Worm (Caenorhabditis elegans) whole organism, L1 larva: ENCODE results near the gene spc-2.

Experiments
- C34B4.2 ChIP-seq: sonication (generic microtip); optimal IDR thresholded peaks from 2 replicates; lab custom pipeline; 2017; ENCODE audit warnings: mild to moderate bottlenecking, missing genetic modification characterization, missing compliant biosample characterization
- F16B12.6 ChIP-seq: fragments of 150-350 bp; optimal IDR thresholded peaks from 2 replicates; lab custom pipeline; 2014; ENCODE audit warnings: missing biosample characterization, missing genetic modification characterization
- aly-2 ChIP-seq: fragments of 150-350 bp; optimal IDR thresholded peaks from 2 replicates; lab custom pipeline; 2014; ENCODE audit warnings: missing biosample characterization, missing genetic modification characterization
- ama-1 ChIP-seq: fragments of 150-350 bp; optimal IDR thresholded peaks from 2 replicates; lab custom pipeline; 2014
- blmp-1 ChIP-seq: fragments of 150-350 bp; optimal IDR thresholded peaks from 2 replicates; lab custom pipeline; 2014; ENCODE audit warnings: missing biosample characterization, missing genetic modification characterization
- ceh-88 ChIP-seq: fragments of 200-800 bp; sonication (Bioruptor generic); IDR thresholded peaks from 2 replicates; pipeline ENCODE4 v1.3.6; 2022; ENCODE audit warnings: missing genetic modification characterization, missing compliant biosample characterization
- ces-1 ChIP-seq: fragments of 150-350 bp; optimal IDR thresholded peaks from 2 replicates; lab custom pipeline; 2014; ENCODE audit warnings: missing biosample characterization, missing genetic modification reagents, missing genetic modification characterization
- efl-1 ChIP-seq, 4 experiments: fragments of 150-350 bp; optimal IDR thresholded peaks in 3 of 4; peaks in 1 of 4; 1 replicate in 1 of 4; 2 replicates in 3 of 4; lab custom pipeline; 2014; ENCODE audit warnings: missing biosample characterization in 2 of 4, missing genetic modification characterization in 2 of 4, missing genetic modification reagents in 2 of 4
- egl-13 ChIP-seq: sonication (generic microtip); optimal IDR thresholded peaks from 2 replicates; lab custom pipeline; 2016; ENCODE audit warnings: missing genotype, missing genetic modification reagents, missing genetic modification characterization, missing compliant biosample characterization
- elt-2 ChIP-seq: sonication (generic microtip); optimal IDR thresholded peaks from 2 replicates; lab custom pipeline; 2016; ENCODE audit warnings: missing genetic modification characterization, mild to moderate bottlenecking, inconsistent platforms, missing compliant biosample characterization, missing genetic modification reagents
- fkh-10 ChIP-seq: sonication (generic microtip); optimal IDR thresholded peaks from 2 replicates; lab custom pipeline; 2017; ENCODE audit warnings: missing biosample characterization, missing genetic modification reagents, missing genetic modification characterization
- fkh-8 ChIP-seq: sonication (generic microtip); optimal IDR thresholded peaks from 2 replicates; lab custom pipeline; 2016; ENCODE audit warnings: mild to moderate bottlenecking, missing genetic modification characterization, missing compliant biosample characterization
- fos-1 ChIP-seq: fragments of 150-350 bp; optimal IDR thresholded peaks from 2 replicates; lab custom pipeline; 2014; ENCODE audit warnings: missing biosample characterization, missing genetic modification characterization
- hpl-2 ChIP-seq: fragments of 150-350 bp; optimal IDR thresholded peaks from 2 replicates; lab custom pipeline; 2014; ENCODE audit warnings: missing biosample characterization, missing genetic modification reagents, missing genetic modification characterization
- isw-1 ChIP-seq: fragments of 200-800 bp; sonication (Bioruptor generic); IDR thresholded peaks from 2 replicates; pipeline ENCODE4 v1.3.6; 2022; ENCODE audit warnings: missing genetic modification characterization, missing compliant biosample characterization
- jun-1 ChIP-seq: fragments of 150-350 bp; optimal IDR thresholded peaks from 2 replicates; lab custom pipeline; 2014; ENCODE audit warnings: missing biosample characterization, missing genetic modification reagents, missing genetic modification characterization
- lin-14 ChIP-seq: fragments of 200-800 bp; sonication (Bioruptor generic); optimal IDR thresholded peaks from 2 replicates; lab custom pipeline; 2018; ENCODE audit warnings: mild to moderate bottlenecking, missing genetic modification characterization, moderate library complexity, missing compliant biosample characterization
- lin-35 ChIP-seq, 2 experiments: fragments of 150-350 bp; optimal IDR thresholded peaks; 2 replicates each; lab custom pipeline; 2014; ENCODE audit warnings: missing biosample characterization in 2 of 2, missing genetic modification characterization in 2 of 2, missing genetic modification reagents in 2 of 2
- lsy-2 ChIP-seq, 2 experiments: fragments of 150-350 bp; optimal IDR thresholded peaks; 2 replicates each; lab custom pipeline; 2014; ENCODE audit warnings: missing biosample characterization in 2 of 2, missing genetic modification characterization in 2 of 2
- mdl-1 ChIP-seq, 2 experiments: fragments of 150-350 bp; optimal IDR thresholded peaks; 2 replicates each; lab custom pipeline; 2014 to 2017; ENCODE audit warnings: missing biosample characterization in 2 of 2, missing genetic modification characterization in 2 of 2, inconsistent platforms in 1 of 2
- mep-1 ChIP-seq: fragments of 150-350 bp; optimal IDR thresholded peaks from 2 replicates; lab custom pipeline; 2014; ENCODE audit warnings: missing biosample characterization, missing genetic modification characterization
- nhr-237 ChIP-seq: fragments of 150-350 bp; optimal IDR thresholded peaks from 2 replicates; lab custom pipeline; 2014; ENCODE audit warnings: missing biosample characterization, missing genetic modification characterization
- nhr-47 ChIP-seq: sonication (generic microtip); optimal IDR thresholded peaks from 2 replicates; lab custom pipeline; 2016; ENCODE audit warnings: mild to moderate bottlenecking, missing genetic modification characterization, moderate library complexity, missing compliant biosample characterization
- nhr-71 ChIP-seq: sonication (generic microtip); optimal IDR thresholded peaks from 2 replicates; lab custom pipeline; 2016; ENCODE audit warnings: mild to moderate bottlenecking, missing genetic modification characterization, moderate library complexity, missing compliant biosample characterization
- nhr-84 ChIP-seq: sonication (generic microtip); optimal IDR thresholded peaks from 2 replicates; lab custom pipeline; 2017; ENCODE audit warnings: missing biosample characterization, missing genetic modification characterization
- nhr-90 ChIP-seq: sonication (generic microtip); optimal IDR thresholded peaks from 2 replicates; lab custom pipeline; 2016; ENCODE audit warnings: mild to moderate bottlenecking, missing genetic modification characterization, missing compliant biosample characterization; ENCODE audit not compliant: poor library complexity
- pag-3 ChIP-seq: sonication (generic microtip); optimal IDR thresholded peaks from 2 replicates; lab custom pipeline; 2017; ENCODE audit warnings: missing genetic modification characterization, mild to moderate bottlenecking, missing compliant biosample characterization, antibody characterized with exemption, borderline replicate concordance; ENCODE audit not compliant: insufficient read depth
- snu-23 ChIP-seq: sonication (generic microtip); optimal IDR thresholded peaks from 2 replicates; lab custom pipeline; 2016; ENCODE audit warnings: missing genetic modification characterization, missing compliant biosample characterization
- sox-4 ChIP-seq: sonication (generic microtip); optimal IDR thresholded peaks from 2 replicates; lab custom pipeline; 2016; ENCODE audit warnings: missing genetic modification characterization, missing compliant biosample characterization
- sptf-1 ChIP-seq: fragments of 150-350 bp; optimal IDR thresholded peaks from 2 replicates; lab custom pipeline; 2014; ENCODE audit warnings: missing biosample characterization, missing genetic modification characterization
- sup-37 ChIP-seq: fragments of 200-800 bp; sonication (Bioruptor generic); optimal IDR thresholded peaks from 2 replicates; lab custom pipeline; 2018; ENCODE audit warnings: mild to moderate bottlenecking, missing genetic modification characterization, missing compliant biosample characterization
- swsn-7 ChIP-seq: sonication (generic microtip); optimal IDR thresholded peaks from 2 replicates; lab custom pipeline; 2016; ENCODE audit warnings: missing genetic modification characterization, missing compliant biosample characterization
- tbx-2 ChIP-seq: sonication (generic microtip); optimal IDR thresholded peaks from 2 replicates; lab custom pipeline; 2016; ENCODE audit warnings: missing genetic modification characterization, missing compliant biosample characterization
- tlp-1 ChIP-seq: fragments of 150-350 bp; optimal IDR thresholded peaks from 2 replicates; lab custom pipeline; 2014; ENCODE audit warnings: missing biosample characterization, missing genetic modification characterization
- unc-86 ChIP-seq: sonication (generic microtip); optimal IDR thresholded peaks from 2 replicates; lab custom pipeline; 2016; ENCODE audit warnings: missing genetic modification characterization, missing compliant biosample characterization
- xbp-1 ChIP-seq: sonication (generic microtip); optimal IDR thresholded peaks from 2 replicates; lab custom pipeline; 2016; ENCODE audit warnings: missing genetic modification characterization, missing compliant biosample characterization
- zag-1 ChIP-seq: fragments of 150-350 bp; optimal IDR thresholded peaks from 2 replicates; lab custom pipeline; 2014; ENCODE audit warnings: missing biosample characterization, missing genetic modification characterization
- zip-4 ChIP-seq: fragments of 200-800 bp; sonication (Bioruptor generic); optimal IDR thresholded peaks from 2 replicates; lab custom pipeline; 2018; ENCODE audit warnings: mild to moderate bottlenecking, missing genetic modification characterization, moderate library complexity, missing compliant biosample characterization
- ztf-11 ChIP-seq, 2 experiments: sonication (generic microtip); optimal IDR thresholded peaks; 2 replicates each; lab custom pipeline; 2016 to 2017; ENCODE audit warnings: missing genetic modification characterization in 2 of 2, missing biosample characterization in 1 of 2, missing compliant biosample characterization in 1 of 2

The spc-2 gene

DNA sequence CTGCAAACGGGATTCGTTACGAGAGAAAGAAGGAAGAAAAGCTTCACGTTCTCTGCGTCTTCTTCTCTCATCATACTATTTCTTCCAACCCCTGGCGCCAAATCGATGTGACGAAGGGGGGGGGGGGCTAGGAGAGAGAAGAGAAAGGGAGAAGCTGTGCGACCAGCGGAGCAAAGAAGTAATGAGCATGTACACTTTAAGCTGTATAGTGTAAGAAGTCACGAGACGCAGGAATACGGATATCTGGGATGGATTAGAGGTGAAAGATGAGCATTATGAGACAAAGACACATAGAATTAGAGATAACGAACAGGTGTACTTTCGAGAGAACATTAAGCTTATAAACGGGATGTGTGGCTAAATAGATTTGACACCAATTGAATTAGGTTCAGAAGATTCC, 20.1 kb downstream of the spc-2 start (continued):
- TF ChIP-seq nhr-71 (tag; lab: Kevin White, UChicago) (peak; percentile 76), lin-35 (GFP tag; optimal IDR thresholded peaks at IDR 0.05; lab: Kevin White, UChicago) (peak in 1 of 2 experiments; percentile 51), ztf-11 (tag; optimal IDR thresholded peaks at IDR 0.05; lab: Kevin White, UChicago) (no peak), mep-1 (tag; lab: Kevin White, UChicago) (peak; percentile 26), isw-1 (GFP tag; lab: Robert Waterston, UW) (peak; percentile 31), C34B4.2 (tag; lab: Kevin White, UChicago) (no peak), ceh-88 (GFP tag; lab: Robert Waterston, UW) (no peak), fos-1 (tag; lab: Kevin White, UChicago) (no peak), swsn-7 (peak; percentile 56), ama-1 (no peak), xbp-1 (tag; lab: Kevin White, UChicago) (peak; percentile 3)

DNA sequence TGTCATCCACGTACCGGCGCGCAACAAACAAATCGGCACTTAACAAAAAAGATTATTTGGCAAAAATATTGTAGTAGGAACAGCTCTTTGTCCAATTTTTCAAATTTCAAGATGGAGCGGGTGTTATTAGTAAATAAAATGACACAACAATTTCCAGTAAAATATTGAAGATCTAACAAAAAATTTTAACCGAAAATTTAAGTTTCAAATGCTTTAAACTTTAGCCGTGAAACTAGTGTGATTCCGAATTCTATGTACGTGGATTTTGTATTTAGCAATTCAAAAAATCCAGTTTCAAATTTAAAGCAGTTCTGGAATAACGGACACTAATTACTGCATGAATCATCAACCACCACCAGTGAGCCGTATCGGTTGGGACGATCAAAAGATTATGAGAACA, 21.1 kb downstream of the spc-2 start, which contains the start of gene snb-5:
TSS of gene snb-5 (plus strand) at position 301 of the 400 bp plus-strand sequence.
- TF ChIP-seq blmp-1 (tag; lab: Kevin White, UChicago): no peak
- TF ChIP-seq ces-1 (GFP tag; lab: Kevin White, UChicago): no peak
- no peak for TF ChIP-seq hpl-2 (GFP tag; lab: Kevin White, UChicago)
- no peak for TF ChIP-seq nhr-47 (tag; lab: Kevin White, UChicago)
- no peak for TF ChIP-seq fkh-8 (tag; lab: Kevin White, UChicago)
- no peak for TF ChIP-seq zip-4 (GFP tag; lab: Kevin White, UChicago)
- TF ChIP-seq tlp-1: no peak
- TF ChIP-seq tbx-2 (tag; lab: Kevin White, UChicago): no peak
- TF ChIP-seq pag-3 (tag; lab: Kevin White, UChicago): no peak
- TF ChIP-seq sptf-1 (tag; lab: Kevin White, UChicago): no peak
- TF ChIP-seq nhr-90 (tag; lab: Kevin White, UChicago): no peak
- TF ChIP-seq nhr-84 (tag; lab: Kevin White, UChicago): no peak
- TF ChIP-seq aly-2 (tag; lab: Kevin White, UChicago): no peak

DNA sequence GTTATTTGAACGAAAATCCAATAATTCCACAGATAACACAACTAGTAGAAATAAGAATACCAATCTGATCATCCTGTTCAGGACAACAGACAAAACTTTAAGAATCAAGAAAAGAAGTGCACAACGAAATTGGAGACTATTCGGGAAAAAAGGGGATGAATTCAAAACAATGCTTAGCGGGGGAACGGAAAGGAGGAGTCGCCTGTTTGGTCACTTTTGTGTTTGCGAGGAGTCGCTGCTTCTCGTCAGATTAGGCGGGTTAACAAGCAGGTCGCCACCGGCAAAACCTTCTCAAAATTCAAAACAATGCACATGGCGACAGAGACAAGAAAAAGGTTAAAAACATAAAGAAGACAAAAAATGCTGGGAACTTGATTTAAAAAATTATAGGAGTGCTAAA, 28.1 kb downstream of the spc-2 start, which contains the start of gene C30A5.10:
TSS of gene C30A5.10 (minus strand) at position 101 of the 400 bp plus-strand sequence.
- TF ChIP-seq jun-1 (tag; lab: Kevin White, UChicago) (no peak), zag-1 (tag; lab: Kevin White, UChicago) (no peak), mdl-1 (tag; optimal IDR thresholded peaks at IDR 0.05; lab: Kevin White, UChicago) (no peak)

DNA sequence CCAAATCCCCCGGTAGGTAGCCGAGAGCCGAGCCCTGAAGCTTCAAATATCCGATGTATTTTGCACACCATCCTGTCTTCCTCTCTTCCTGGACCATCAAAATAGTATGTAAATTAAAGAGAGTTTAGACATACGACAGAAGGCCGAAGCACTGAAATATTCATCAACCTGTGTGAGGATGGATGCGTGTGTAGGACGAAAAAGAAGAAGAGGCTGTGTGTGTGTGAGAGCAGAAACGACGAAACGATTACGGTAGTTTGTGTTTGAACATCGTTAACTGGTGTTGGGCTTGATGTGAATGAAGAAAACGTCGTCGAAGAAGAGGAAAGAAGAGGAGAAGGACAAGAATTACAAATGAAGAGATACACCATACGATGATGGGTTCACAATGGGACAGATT, 29.9 kb downstream of the spc-2 start:
- TF ChIP-seq fkh-8 (tag; lab: Kevin White, UChicago) (no peak), F16B12.6 (no peak), sup-37 (GFP tag; lab: Kevin White, UChicago) (no peak), nhr-237 (tag; lab: Kevin White, UChicago) (no peak), efl-1 (optimal IDR thresholded peaks at IDR 0.05; lab: Kevin White, UChicago) (no peak), efl-1 (GFP tag; optimal IDR thresholded peaks at IDR 0.05 in 1 of 2; lab: Kevin White, UChicago) (no peak), sox-4 (tag; lab: Kevin White, UChicago) (no peak), isw-1 (GFP tag; lab: Robert Waterston, UW) (no peak), C34B4.2 (tag; lab: Kevin White, UChicago) (no peak), lsy-2 (tag; optimal IDR thresholded peaks at IDR 0.05; lab: Kevin White, UChicago) (peak in 1 of 2 experiments; percentile 61), lin-14 (GFP tag; lab: Kevin White, UChicago) (peak; percentile 41), elt-2 (tag; lab: Kevin White, UChicago) (no peak), unc-86 (peak; percentile 97), egl-13 (tag; lab: Kevin White, UChicago) (peak; percentile 36), fkh-10 (GFP tag; lab: Kevin White, UChicago) (no peak), snu-23 (GFP tag; lab: Kevin White, UChicago) (no peak)
